Worm (Caenorhabditis elegans): ENCODE results near the gene R10E8.8.

ce11 chrV:18243227-18243626 is 1.8 kb upstream of the R10E8.8 start:
- TF ChIP-seq him-1 (tag; optimal IDR thresholded peaks at IDR 0.05) (no peak), W03F9.2 (tag; optimal IDR thresholded peaks at IDR 0.05) (no peak), dao-5 (tag; optimal IDR thresholded peaks at IDR 0.05) (no peak)

Data from whole organism, L4/young adult.